Worm (Caenorhabditis elegans): ENCODE measurements around the gene rpb-9.

ce11 chrV:8019783-8020182 lies 7.6 kb upstream of the rpb-9 start:
- TF ChIP-seq ceh-8 (GFP tag; optimal IDR thresholded peaks at IDR 0.05) (no peak), hpl-2 (GFP tag; optimal IDR thresholded peaks at IDR 0.05) (no peak), blmp-1 (tag; optimal IDR thresholded peaks at IDR 0.05) (no peak), nhr-76 (tag; optimal IDR thresholded peaks at IDR 0.05) (no peak), hlh-17 (GFP tag; optimal IDR thresholded peaks at IDR 0.05; ENCODE audit: borderline replicate concordance) (no peak), pqm-1 (tag; optimal IDR thresholded peaks at IDR 0.05) (peak; percentile 1), nhr-11 (tag; optimal IDR thresholded peaks at IDR 0.05) (no peak), ama-1 (optimal IDR thresholded peaks at IDR 0.05) (no peak), lsy-2 (tag; optimal IDR thresholded peaks at IDR 0.05) (no peak), fos-1 (tag; optimal IDR thresholded peaks at IDR 0.05) (no peak), mep-1 (tag; optimal IDR thresholded peaks at IDR 0.05) (no peak), nhr-12 (tag; optimal IDR thresholded peaks at IDR 0.05) (no peak), unc-30 (tag; optimal IDR thresholded peaks at IDR 0.05) (no peak)

All from whole organism, L1 larva.